Fruit fly (Drosophila melanogaster) whole organism, pupa: ENCODE data around the gene MKP-4.

Experiments used
- CG13204 ChIP-seq: fragments of 200-800 bp; sonication (Bioruptor generic); optimal IDR thresholded peaks from 2 replicates; lab custom pipeline; 2018; ENCODE audit warnings: missing biosample characterization, mild to moderate bottlenecking, missing genetic modification characterization, moderate library complexity
- CG14655 ChIP-seq: fragments of 200-800 bp; sonication (Bioruptor generic); optimal IDR thresholded peaks from 3 replicates; lab custom pipeline; 2017; ENCODE audit warnings: mild to moderate bottlenecking, missing biosample characterization, missing genetic modification reagents, missing genetic modification characterization
- CG17806 ChIP-seq: fragments of 200-800 bp; sonication (Bioruptor generic); optimal IDR thresholded peaks from 2 replicates; lab custom pipeline; 2018; ENCODE audit warnings: missing biosample characterization, mild to moderate bottlenecking, missing genetic modification characterization, moderate library complexity
- CG4496 ChIP-seq: fragments of 200-800 bp; sonication (Bioruptor generic); IDR thresholded peaks from 3 replicates; pipeline ENCODE4 v1.3.6; 2022; ENCODE audit warnings: missing biosample characterization, missing genetic modification characterization
- CG9948 ChIP-seq: fragments of 200-800 bp; sonication (Bioruptor generic); optimal IDR thresholded peaks from 2 replicates; lab custom pipeline; 2018; ENCODE audit warnings: missing biosample characterization, mild to moderate bottlenecking, missing genetic modification characterization, moderate library complexity
- Ets98B ChIP-seq: fragments of 200-800 bp; sonication (Bioruptor generic); IDR thresholded peaks from 2 replicates; pipeline ENCODE4 v1.3.6; 2022; ENCODE audit warnings: missing biosample characterization, missing genetic modification characterization
- gl ChIP-seq: fragments of 200-800 bp; sonication (Bioruptor generic); optimal IDR thresholded peaks from 2 replicates; lab custom pipeline; 2018; ENCODE audit warnings: missing biosample characterization, mild to moderate bottlenecking, missing genetic modification characterization

DNA sequence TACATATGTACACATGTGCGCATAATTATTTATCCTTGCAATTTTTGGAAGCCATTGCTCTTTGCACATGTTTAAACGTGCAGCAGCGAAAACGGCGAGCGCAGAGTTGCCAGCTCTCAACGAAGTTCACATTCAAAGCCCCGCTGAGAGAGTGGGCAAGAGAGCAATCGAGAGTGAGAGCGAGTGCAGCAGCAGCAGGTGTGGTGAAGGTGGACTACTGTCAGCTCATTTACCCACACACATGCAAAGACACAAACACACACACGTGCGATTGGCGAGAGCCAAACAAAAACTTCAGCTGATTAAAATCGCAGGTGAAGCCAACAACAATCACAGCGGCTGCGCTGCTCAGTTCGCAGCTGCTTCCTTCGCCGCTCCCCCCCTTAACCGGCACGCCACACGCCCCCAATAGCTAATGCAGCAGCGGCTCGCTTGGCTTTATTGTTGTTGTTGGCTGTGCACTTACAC is 8.5 kb downstream of the MKP-4 start:
- TF ChIP-seq CG9948 (tag; lab: Kevin White, UChicago) (no peak), CG13204 (peak; percentile 81), CG14655 (GFP tag; lab: Kevin White, UChicago) (no peak), gl (tag; lab: Kevin White, UChicago) (no peak), Ets98B (GFP tag; lab: Robert Waterston, UW) (peak; percentile 41; the same call in 1 of the 2 replicates), CG17806 (no peak), CG4496 (peak; percentile 67; the same call in 2 of the 3 replicates)
